Worm (Caenorhabditis elegans) whole organism, L3 larva: ENCODE measurements around the gene zyg-12.

Experiments
- R02D3.7 ChIP-seq: fragments of 150-350 bp; optimal IDR thresholded peaks from 2 replicates; lab custom pipeline; 2014; ENCODE audit warnings: missing biosample characterization, missing genetic modification characterization
- ZK546.5 ChIP-seq: sonication (generic microtip); optimal IDR thresholded peaks from 2 replicates; lab custom pipeline; 2017; ENCODE audit warnings: missing biosample characterization, missing genetic modification characterization
- aly-2 ChIP-seq: fragments of 150-350 bp; optimal IDR thresholded peaks from 2 replicates; lab custom pipeline; 2014; ENCODE audit warnings: missing biosample characterization, missing genetic modification characterization
- ama-1 ChIP-seq: fragments of 150-350 bp; optimal IDR thresholded peaks from 2 replicates; lab custom pipeline; 2018
- ceh-16 ChIP-seq: sonication (generic microtip); optimal IDR thresholded peaks from 2 replicates; lab custom pipeline; 2017; ENCODE audit warnings: missing biosample characterization, missing genetic modification characterization
- ceh-82 ChIP-seq: fragments of 150-350 bp; optimal IDR thresholded peaks from 2 replicates; lab custom pipeline; 2014; ENCODE audit warnings: missing biosample characterization, missing genetic modification characterization
- ceh-9 ChIP-seq: sonication (generic microtip); optimal IDR thresholded peaks from 2 replicates; lab custom pipeline; 2018; ENCODE audit warnings: missing biosample characterization, missing genetic modification characterization
- daf-12 ChIP-seq: fragments of 150-350 bp; optimal IDR thresholded peaks from 2 replicates; lab custom pipeline; 2014; ENCODE audit warnings: missing biosample characterization, missing genetic modification reagents, missing genetic modification characterization
- egl-27 ChIP-seq: sonication (generic microtip); optimal IDR thresholded peaks from 4 replicates; lab custom pipeline; 2017; ENCODE audit warnings: missing biosample characterization, missing genetic modification reagents, missing genetic modification characterization
- egl-5 ChIP-seq: fragments of 150-350 bp; optimal IDR thresholded peaks from 2 replicates; lab custom pipeline; 2017; ENCODE audit warnings: missing biosample characterization, missing genetic modification reagents, missing genetic modification characterization, inconsistent platforms
- elt-1 ChIP-seq: fragments of 150-350 bp; optimal IDR thresholded peaks from 2 replicates; lab custom pipeline; 2014; ENCODE audit warnings: missing biosample characterization, missing genetic modification characterization
- elt-2 ChIP-seq: sonication (generic microtip); optimal IDR thresholded peaks from 2 replicates; lab custom pipeline; 2016; ENCODE audit warnings: missing genetic modification reagents, mild to moderate bottlenecking, missing genetic modification characterization, missing compliant biosample characterization
- elt-3 ChIP-seq, 3 experiments: fragments of 150-350 bp in 1 of 3; sonication (generic microtip) in 2 of 3; optimal IDR thresholded peaks; 2 replicates in 2 of 3; 4 replicates in 1 of 3; lab custom pipeline; 2014 to 2017; ENCODE audit warnings: missing biosample characterization in 3 of 3, missing genetic modification characterization in 3 of 3
- fkh-10 ChIP-seq: sonication (generic microtip); optimal IDR thresholded peaks from 2 replicates; lab custom pipeline; 2017; ENCODE audit warnings: missing biosample characterization, missing genetic modification reagents, missing genetic modification characterization
- fkh-2 ChIP-seq: fragments of 150-350 bp; optimal IDR thresholded peaks from 2 replicates; lab custom pipeline; 2014; ENCODE audit warnings: missing biosample characterization, missing genetic modification reagents, missing genetic modification characterization
- fos-1 ChIP-seq: fragments of 150-350 bp; optimal IDR thresholded peaks from 2 replicates; lab custom pipeline; 2014; ENCODE audit warnings: missing biosample characterization, missing genetic modification characterization
- hmg-11 ChIP-seq: sonication (generic microtip); optimal IDR thresholded peaks from 2 replicates; lab custom pipeline; 2016; ENCODE audit warnings: missing genetic modification characterization, missing compliant biosample characterization
- jun-1 ChIP-seq: fragments of 150-350 bp; optimal IDR thresholded peaks from 2 replicates; lab custom pipeline; 2014; ENCODE audit warnings: missing biosample characterization, missing genetic modification reagents, missing genetic modification characterization
- lin-39 ChIP-seq: fragments of 150-350 bp; optimal IDR thresholded peaks from 2 replicates; lab custom pipeline; 2018; ENCODE audit warnings: missing biosample characterization, missing genetic modification reagents, missing genetic modification characterization
- lsy-12 ChIP-seq: sonication (generic microtip); optimal IDR thresholded peaks from 2 replicates; lab custom pipeline; 2016; ENCODE audit warnings: mild to moderate bottlenecking, missing genetic modification characterization, missing compliant biosample characterization
- mdl-1 ChIP-seq: fragments of 150-350 bp; optimal IDR thresholded peaks from 2 replicates; lab custom pipeline; 2014; ENCODE audit warnings: missing biosample characterization, missing genetic modification characterization
- mml-1 ChIP-seq: fragments of 150-350 bp; sonication (generic microtip); optimal IDR thresholded peaks from 3 replicates; lab custom pipeline; 2014; ENCODE audit warnings: missing biosample characterization, missing genetic modification characterization
- nfya-1 ChIP-seq: sonication (generic microtip); optimal IDR thresholded peaks from 2 replicates; lab custom pipeline; 2017; ENCODE audit warnings: missing genetic modification characterization, mild to moderate bottlenecking, missing compliant biosample characterization, antibody characterized with exemption, moderate library complexity; ENCODE audit not compliant: insufficient read depth
- nhr-12 ChIP-seq: fragments of 150-350 bp; optimal IDR thresholded peaks from 2 replicates; lab custom pipeline; 2014; ENCODE audit warnings: missing biosample characterization, missing genetic modification characterization
- nhr-23 ChIP-seq: fragments of 150-350 bp; optimal IDR thresholded peaks from 2 replicates; lab custom pipeline; 2014; ENCODE audit warnings: missing biosample characterization, missing genetic modification reagents, missing genetic modification characterization
- nhr-237 ChIP-seq: fragments of 150-350 bp; optimal IDR thresholded peaks from 2 replicates; lab custom pipeline; 2014; ENCODE audit warnings: missing biosample characterization, missing genetic modification characterization
- nhr-25 ChIP-seq: sonication (generic microtip); optimal IDR thresholded peaks from 2 replicates; lab custom pipeline; 2017; ENCODE audit warnings: missing biosample characterization, missing genetic modification characterization
- nhr-28 ChIP-seq: fragments of 150-350 bp; optimal IDR thresholded peaks from 2 replicates; lab custom pipeline; 2014; ENCODE audit warnings: missing biosample characterization, missing genetic modification characterization
- nhr-43 ChIP-seq: sonication (generic microtip); optimal IDR thresholded peaks from 2 replicates; lab custom pipeline; 2016; ENCODE audit warnings: mild to moderate bottlenecking, missing genetic modification characterization, missing compliant biosample characterization; ENCODE audit not compliant: poor library complexity, severe bottlenecking
- nhr-67 ChIP-seq: fragments of 150-350 bp; optimal IDR thresholded peaks from 2 replicates; lab custom pipeline; 2014; ENCODE audit warnings: missing biosample characterization, missing genetic modification characterization
- nhr-76 ChIP-seq: fragments of 150-350 bp; sonication (generic microtip); optimal IDR thresholded peaks from 5 replicates; lab custom pipeline; 2014; ENCODE audit warnings: missing biosample characterization, missing genetic modification characterization
- pha-4 ChIP-seq: fragments of 150-350 bp; optimal IDR thresholded peaks from 2 replicates; lab custom pipeline; 2014; ENCODE audit warnings: missing biosample characterization, missing genetic modification reagents, missing genetic modification characterization
- pqm-1 ChIP-seq: fragments of 150-350 bp; optimal IDR thresholded peaks from 2 replicates; lab custom pipeline; 2017; ENCODE audit warnings: missing biosample characterization, missing genetic modification characterization, inconsistent platforms
- snpc-4 ChIP-seq: fragments of 150-350 bp; optimal IDR thresholded peaks from 2 replicates; lab custom pipeline; 2014; ENCODE audit warnings: missing biosample characterization, missing genetic modification characterization
- tbx-2 ChIP-seq: sonication (generic microtip); optimal IDR thresholded peaks from 2 replicates; lab custom pipeline; 2016; ENCODE audit warnings: mild to moderate bottlenecking, missing genetic modification characterization, missing compliant biosample characterization
- unc-62 ChIP-seq: fragments of 150-350 bp; sonication (generic microtip); optimal IDR thresholded peaks from 4 replicates; lab custom pipeline; 2014; ENCODE audit warnings: missing biosample characterization, missing genetic modification reagents, missing genetic modification characterization
- zag-1 ChIP-seq: fragments of 150-350 bp; optimal IDR thresholded peaks from 2 replicates; lab custom pipeline; 2014; ENCODE audit warnings: missing biosample characterization, missing genetic modification characterization
- ztf-11 ChIP-seq: fragments of 150-350 bp; optimal IDR thresholded peaks from 2 replicates; lab custom pipeline; 2014; ENCODE audit warnings: missing biosample characterization, missing genetic modification characterization
- ztf-4 ChIP-seq: fragments of 150-350 bp; optimal IDR thresholded peaks from 2 replicates; lab custom pipeline; 2014; ENCODE audit warnings: missing biosample characterization, missing genetic modification characterization

The zyg-12 gene

DNA sequence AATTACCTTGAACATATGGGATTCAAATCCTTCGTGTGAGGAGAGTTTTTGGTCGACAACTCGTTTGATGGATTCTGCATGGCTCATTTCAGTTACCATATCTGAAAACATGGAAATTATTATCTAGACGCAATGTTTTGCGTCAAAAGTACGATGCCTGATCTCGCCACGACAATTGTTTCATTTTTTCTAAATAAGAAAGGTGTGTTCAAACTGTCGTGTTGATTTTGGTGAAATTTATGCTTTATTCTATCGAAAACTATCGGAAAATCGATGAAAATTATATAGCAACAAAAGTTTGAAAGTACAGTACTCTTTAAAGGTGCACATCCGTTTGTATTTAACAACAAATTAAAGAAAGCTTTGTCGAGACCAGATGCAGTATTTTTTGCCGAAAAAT, 8.7 kb upstream of the zyg-12 start, which contains the start of gene cblc-1:
cblc-1 (minus strand) TSS at position 101 of the 400 bp plus-strand sequence.
- no peak for TF ChIP-seq elt-3 (tag; optimal IDR thresholded peaks at IDR 0.05; lab: Kevin White, UChicago)
- no peak for TF ChIP-seq pqm-1
- no peak for TF ChIP-seq fos-1 (tag; lab: Kevin White, UChicago)
- no peak for TF ChIP-seq snpc-4
- TF ChIP-seq nhr-23: no peak
- TF ChIP-seq egl-27 (tag; lab: Kevin White, UChicago): no peak

DNA sequence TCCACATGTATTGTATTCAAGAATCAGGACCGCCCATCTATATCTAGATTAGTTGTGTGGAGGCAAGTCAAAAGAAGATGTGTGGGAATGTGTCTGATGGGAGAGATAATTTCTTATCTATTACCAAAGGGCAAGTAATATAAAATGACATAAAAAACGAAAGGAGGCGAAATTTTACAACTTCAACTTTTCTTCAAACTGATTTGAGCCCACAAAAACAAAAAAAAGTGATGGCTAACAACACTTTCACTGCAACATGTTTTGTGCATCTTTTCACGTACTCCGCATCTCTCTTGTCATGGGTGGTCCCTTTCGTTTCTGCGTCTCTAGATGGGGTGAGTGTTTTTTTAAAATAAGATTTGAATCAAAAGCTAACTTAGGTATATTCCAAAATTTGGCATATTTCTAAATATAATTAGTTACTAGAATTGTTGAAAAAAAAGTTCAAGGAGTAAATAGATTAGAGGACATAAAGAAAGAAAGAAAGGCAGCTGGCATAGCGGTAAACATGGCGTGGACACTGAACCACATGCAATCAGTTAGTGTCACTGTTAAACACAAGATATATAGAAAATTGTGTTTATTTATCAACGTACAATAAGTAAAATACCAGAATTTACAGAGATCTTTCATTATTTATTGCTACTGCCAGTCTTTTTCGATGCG, 8.0 kb upstream of the zyg-12 start, which contains the start of gene ZK546.19:
ZK546.19 (plus strand) TSS at position 186 of the 666 bp plus-strand sequence.
- TF ChIP-seq R02D3.7 (tag; lab: Kevin White, UChicago) (no peak), nhr-28 (tag; lab: Kevin White, UChicago) (no peak), ceh-82 (tag; lab: Kevin White, UChicago) (no peak), nhr-23 (peak; percentile 28), nhr-237 (no peak), daf-12 (no peak), nhr-25 (tag; lab: Kevin White, UChicago) (no peak), nfya-1 (tag; lab: Kevin White, UChicago) (peak; percentile 23), egl-27 (tag; lab: Kevin White, UChicago) (no peak), elt-2 (tag; lab: Kevin White, UChicago) (peak; percentile 71), pqm-1 (no peak), elt-1 (tag; lab: Kevin White, UChicago) (peak; percentile 95), ama-1 (lab: Kevin White, UChicago) (peak; percentile 24), pha-4 (peak; percentile 59), nhr-76 (tag; lab: Kevin White, UChicago) (no peak)

DNA sequence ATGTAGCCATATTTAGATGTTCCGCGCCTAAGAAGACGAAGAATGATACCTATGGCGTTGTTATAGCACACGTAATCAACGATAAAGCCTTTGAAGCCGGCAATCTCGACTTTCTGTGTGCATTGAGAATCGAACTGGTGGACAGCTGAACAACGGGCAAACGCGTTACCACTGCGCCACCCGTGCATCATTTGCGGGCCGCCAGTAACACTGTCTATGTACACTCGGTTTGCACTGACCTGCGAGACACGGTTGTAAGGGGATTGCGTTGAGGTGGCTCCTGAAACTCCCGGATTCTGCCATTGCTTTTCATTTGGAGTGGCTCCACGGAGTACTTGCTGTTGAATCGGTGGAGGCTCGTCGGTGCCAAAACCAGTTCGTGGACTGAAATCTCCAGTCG, 7.3 kb upstream of the zyg-12 start:
- TF ChIP-seq ztf-11 (tag; lab: Kevin White, UChicago) (no peak), nhr-25 (tag; lab: Kevin White, UChicago) (peak; percentile 47), pha-4 (peak; percentile 48), fkh-10 (GFP tag; lab: Kevin White, UChicago) (no peak), nhr-23 (no peak), egl-5 (no peak), nhr-43 (tag; lab: Kevin White, UChicago) (peak; percentile 54), zag-1 (no peak), ceh-82 (tag; lab: Kevin White, UChicago) (no peak), daf-12 (no peak), elt-2 (tag; lab: Kevin White, UChicago) (no peak), snpc-4 (no peak), fkh-2 (no peak), ama-1 (lab: Kevin White, UChicago) (peak; percentile 94), ceh-16 (tag; lab: Kevin White, UChicago) (no peak), nhr-76 (tag; lab: Kevin White, UChicago) (no peak), mml-1 (no peak), nfya-1 (tag; lab: Kevin White, UChicago) (peak; percentile 52), pqm-1 (no peak), aly-2 (tag; lab: Kevin White, UChicago) (peak; percentile 20), nhr-67 (tag; lab: Kevin White, UChicago) (no peak), nhr-237 (no peak), jun-1 (tag; lab: Kevin White, UChicago) (peak; percentile 20), tbx-2 (tag; lab: Kevin White, UChicago) (peak; percentile 10), unc-62 (GFP tag; lab: Kevin White, UChicago) (no peak), nhr-12 (tag; lab: Kevin White, UChicago) (no peak), lin-39 (tag; lab: Kevin White, UChicago) (no peak), hmg-11 (tag; lab: Kevin White, UChicago) (no peak), ztf-4 (tag; lab: Kevin White, UChicago) (no peak), lsy-12 (tag; lab: Kevin White, UChicago) (peak; percentile 63), mdl-1 (no peak), ceh-9 (tag; lab: Kevin White, UChicago) (no peak), egl-27 (tag; lab: Kevin White, UChicago) (no peak), ZK546.5 (no peak)
